Fruit fly (Drosophila melanogaster) whole organism, embryonic: ENCODE measurements around the gene Miox.
A peak's percentile ranks its signal among the peaks of the same experiment; 100 is the strongest.

Source experiments
- Atf6 ChIP-seq: fragments of 200-800 bp; sonication (Bioruptor generic); IDR thresholded peaks from 2 replicates; pipeline ENCODE4 v1.3.6; 2022; ENCODE audit warnings: missing biosample characterization, missing genetic modification characterization
- Awh ChIP-seq: fragments of 200-800 bp; sonication (Bioruptor generic); IDR thresholded peaks from 2 replicates; pipeline ENCODE4, ENCODE4 v1.3.6; 2022; ENCODE audit warnings: missing biosample characterization, missing genetic modification characterization
- CG10565 ChIP-seq: fragments of 200-800 bp; sonication (Bioruptor generic); optimal IDR thresholded peaks from 3 replicates; lab custom pipeline; 2016; ENCODE audit warnings: missing biosample characterization, mild to moderate bottlenecking, missing genetic modification characterization
- CG10654 ChIP-seq: fragments of 200-800 bp; sonication (Bioruptor generic); optimal IDR thresholded peaks from 2 replicates; lab custom pipeline; 2016; ENCODE audit warnings: missing biosample characterization, missing genetic modification characterization
- CG11504 ChIP-seq: fragments of 200-800 bp; sonication (Bioruptor generic); optimal IDR thresholded peaks from 3 replicates; lab custom pipeline; 2019; ENCODE audit warnings: missing biosample characterization, mild to moderate bottlenecking, missing genetic modification characterization, moderate library complexity
- CG12391 ChIP-seq: fragments of 200-800 bp; sonication (Bioruptor generic); optimal IDR thresholded peaks from 3 replicates; lab custom pipeline; 2018; ENCODE audit warnings: missing biosample characterization, mild to moderate bottlenecking, missing genetic modification characterization, moderate library complexity
- CG15479 ChIP-seq: fragments of 200-800 bp; sonication (Bioruptor generic); optimal IDR thresholded peaks from 3 replicates; lab custom pipeline; 2019; ENCODE audit warnings: missing biosample characterization, mild to moderate bottlenecking, missing genetic modification characterization, moderate library complexity
- CG15696 ChIP-seq: fragments of 200-800 bp; sonication (Bioruptor generic); optimal IDR thresholded peaks from 2 replicates; lab custom pipeline; 2019; ENCODE audit warnings: missing biosample characterization, mild to moderate bottlenecking, missing genetic modification characterization, moderate library complexity
- CG17912 ChIP-seq: fragments of 200-800 bp; sonication (Bioruptor generic); optimal IDR thresholded peaks from 2 replicates; lab custom pipeline; 2018; ENCODE audit warnings: missing biosample characterization, mild to moderate bottlenecking, missing genetic modification characterization
- CG2120 ChIP-seq: fragments of 200-800 bp; sonication (Bioruptor generic); optimal IDR thresholded peaks from 3 replicates; lab custom pipeline; 2016; ENCODE audit warnings: missing biosample characterization, missing genetic modification characterization
- CG3281 ChIP-seq: fragments of 200-800 bp; sonication (Bioruptor generic); optimal IDR thresholded peaks from 3 replicates; lab custom pipeline; 2017; ENCODE audit warnings: missing biosample characterization, mild to moderate bottlenecking, missing genetic modification characterization
- CG33213 ChIP-seq: fragments of 200-800 bp; sonication (Bioruptor generic); optimal IDR thresholded peaks from 3 replicates; lab custom pipeline; 2016; ENCODE audit warnings: missing biosample characterization, missing genetic modification characterization
- CG4328 ChIP-seq: fragments of 200-800 bp; sonication (Bioruptor generic); optimal IDR thresholded peaks from 3 replicates; lab custom pipeline; 2017; ENCODE audit warnings: missing biosample characterization, missing genetic modification reagents, missing genetic modification characterization
- CG4360 ChIP-seq: fragments of 200-800 bp; sonication (Bioruptor generic); IDR thresholded peaks from 2 replicates; pipeline ENCODE4 v1.3.6; 2022; ENCODE audit warnings: missing biosample characterization, missing genetic modification characterization
- CG5953 ChIP-seq: fragments of 200-800 bp; sonication (Bioruptor generic); IDR thresholded peaks from 2 replicates; pipeline ENCODE4 v1.3.6; 2022; ENCODE audit warnings: missing biosample characterization, missing genetic modification characterization
- CG6813 ChIP-seq: fragments of 200-800 bp; sonication (Bioruptor generic); optimal IDR thresholded peaks from 2 replicates; lab custom pipeline; 2017; ENCODE audit warnings: missing biosample characterization, missing genetic modification characterization, mild to moderate bottlenecking, moderate library complexity, missing genetic modification reagents
- CG7928 ChIP-seq: fragments of 200-800 bp; sonication (Bioruptor generic); optimal IDR thresholded peaks from 2 replicates; lab custom pipeline; 2017; ENCODE audit warnings: missing biosample characterization, mild to moderate bottlenecking, missing genetic modification characterization
- CTCF ChIP-seq: fragments of 200-800 bp; sonication (Bioruptor generic); optimal IDR thresholded peaks from 2 replicates; lab custom pipeline; 2017; ENCODE audit warnings: missing biosample characterization, mild to moderate bottlenecking, missing genetic modification characterization, moderate library complexity
- D19A ChIP-seq: fragments of 200-800 bp; optimal IDR thresholded peaks from 3 replicates; lab custom pipeline; 2019; ENCODE audit warnings: missing biosample characterization, mild to moderate bottlenecking, missing genetic modification characterization, moderate library complexity
- Dref ChIP-seq: fragments of 200-800 bp; sonication (Bioruptor generic); IDR thresholded peaks from 2 replicates; pipeline ENCODE4 v1.3.6; 2022; ENCODE audit warnings: missing biosample characterization, missing genetic modification characterization
- E2f1 ChIP-seq: fragments of 200-800 bp; sonication (Bioruptor generic); IDR thresholded peaks from 2 replicates; pipeline ENCODE4 v1.3.6; 2022; ENCODE audit warnings: missing biosample characterization, missing genetic modification characterization
- H15 ChIP-seq: fragments of 200-800 bp; sonication (Bioruptor generic); IDR thresholded peaks from 3 replicates; pipeline ENCODE4 v1.3.6; 2022; ENCODE audit warnings: missing biosample characterization, missing genetic modification characterization
- H2.0 ChIP-seq: fragments of 200-800 bp; sonication (Bioruptor generic); IDR thresholded peaks from 2 replicates; pipeline ENCODE4 v1.3.6; 2022; ENCODE audit warnings: missing biosample characterization, missing genetic modification characterization
- HLHmδ ChIP-seq: fragments of 200-800 bp; sonication (Bioruptor generic); optimal IDR thresholded peaks from 2 replicates; lab custom pipeline; 2018; ENCODE audit warnings: missing biosample characterization, mild to moderate bottlenecking, missing genetic modification characterization, moderate library complexity
- MTF-1 ChIP-seq: fragments of 200-800 bp; sonication (Bioruptor generic); optimal IDR thresholded peaks from 2 replicates; lab custom pipeline; 2018; ENCODE audit warnings: missing biosample characterization, mild to moderate bottlenecking, missing genetic modification characterization, borderline replicate concordance
- Mad ChIP-seq: fragments of 200-800 bp; sonication (Bioruptor generic); optimal IDR thresholded peaks from 2 replicates; lab custom pipeline; 2016; ENCODE audit warnings: missing biosample characterization, missing genetic modification characterization
- Sox102F ChIP-seq: fragments of 200-800 bp; sonication (Bioruptor generic); optimal IDR thresholded peaks from 2 replicates; lab custom pipeline; 2018; ENCODE audit warnings: missing biosample characterization, mild to moderate bottlenecking, missing genetic modification characterization, moderate library complexity
- Trl ChIP-seq, 3 experiments: fragments of >200 bp in 2 of 3; fragments of 200-800 bp in 1 of 3; sonication (Bioruptor generic) in 1 of 3; optimal IDR thresholded peaks; 2 replicates in 1 of 3; 3 replicates in 2 of 3; lab custom pipeline; 2016 to 2017; ENCODE audit warnings: missing biosample characterization in 1 of 3, missing genetic modification characterization in 1 of 3
- bbx ChIP-seq: fragments of 200-800 bp; sonication (Bioruptor generic); IDR thresholded peaks from 2 replicates; pipeline ENCODE4 v1.3.6; 2022; ENCODE audit warnings: missing biosample characterization, missing genetic modification characterization; ENCODE audit not compliant: partially characterized antibody
- disco-r ChIP-seq: fragments of 200-800 bp; sonication (Bioruptor generic); optimal IDR thresholded peaks from 2 replicates; lab custom pipeline; 2016; ENCODE audit warnings: missing biosample characterization, missing genetic modification characterization
- dm ChIP-seq: fragments of 200-800 bp; sonication (Bioruptor generic); optimal IDR thresholded peaks from 3 replicates; lab custom pipeline; 2016; ENCODE audit warnings: missing biosample characterization, missing genetic modification characterization
- fd3F ChIP-seq: fragments of 200-800 bp; sonication (Bioruptor generic); optimal IDR thresholded peaks from 2 replicates; lab custom pipeline; 2018; ENCODE audit warnings: missing biosample characterization, mild to moderate bottlenecking, missing genetic modification characterization, moderate library complexity
- fd64A ChIP-seq: fragments of 200-800 bp; sonication (Bioruptor generic); optimal IDR thresholded peaks from 3 replicates; lab custom pipeline; 2018; ENCODE audit warnings: missing biosample characterization, mild to moderate bottlenecking, missing genetic modification characterization
- gem ChIP-seq: fragments of 200-800 bp; sonication (Bioruptor generic); optimal IDR thresholded peaks from 2 replicates; lab custom pipeline; 2019; ENCODE audit warnings: missing biosample characterization, mild to moderate bottlenecking, missing genetic modification characterization, moderate library complexity
- kah ChIP-seq: fragments of 200-800 bp; sonication (Bioruptor generic); optimal IDR thresholded peaks from 2 replicates; lab custom pipeline; 2018; ENCODE audit warnings: missing biosample characterization, mild to moderate bottlenecking, missing genetic modification characterization
- ken ChIP-seq: fragments of 200-800 bp; sonication (Bioruptor generic); IDR thresholded peaks from 3 replicates; pipeline ENCODE4 v1.3.6; 2022; ENCODE audit warnings: missing biosample characterization, missing genetic modification characterization
- klu ChIP-seq: fragments of 200-800 bp; sonication (Bioruptor generic); IDR thresholded peaks from 2 replicates; pipeline ENCODE4 v1.3.6; 2022; ENCODE audit warnings: missing biosample characterization, missing genetic modification characterization
- lab ChIP-seq: fragments of 200-800 bp; sonication (Bioruptor generic); optimal IDR thresholded peaks from 3 replicates; lab custom pipeline; 2017; ENCODE audit warnings: missing biosample characterization, missing genetic modification characterization, mild to moderate bottlenecking, moderate library complexity, missing genetic modification reagents
- lilli ChIP-seq: fragments of 200-800 bp; sonication (Bioruptor generic); optimal IDR thresholded peaks from 3 replicates; lab custom pipeline; 2016; ENCODE audit warnings: missing biosample characterization, missing genetic modification characterization
- luna ChIP-seq: fragments of 200-800 bp; sonication (Bioruptor generic); optimal IDR thresholded peaks from 2 replicates; lab custom pipeline; 2016; ENCODE audit warnings: missing biosample characterization, missing genetic modification characterization
- nau ChIP-seq: fragments of 200-800 bp; sonication (Bioruptor generic); optimal IDR thresholded peaks from 3 replicates; lab custom pipeline; 2017; ENCODE audit warnings: missing biosample characterization, mild to moderate bottlenecking, missing genetic modification characterization, missing genetic modification reagents
- nmo ChIP-seq: fragments of 200-800 bp; sonication (Bioruptor generic); optimal IDR thresholded peaks from 2 replicates; lab custom pipeline; 2018; ENCODE audit warnings: missing biosample characterization, mild to moderate bottlenecking, missing genetic modification characterization, moderate library complexity
- row ChIP-seq: fragments of 200-800 bp; sonication (Bioruptor generic); IDR thresholded peaks from 3 replicates; pipeline ENCODE4 v1.3.6; 2022; ENCODE audit warnings: missing biosample characterization, missing genetic modification characterization
- sc ChIP-seq, 3 experiments: fragments of >200 bp in 2 of 3; fragments of 200-800 bp in 1 of 3; sonication (Bioruptor generic) in 1 of 3; optimal IDR thresholded peaks; 2 replicates in 2 of 3; 3 replicates in 1 of 3; lab custom pipeline; 2017; ENCODE audit warnings: mild to moderate bottlenecking in 1 of 3, missing biosample characterization in 1 of 3, missing genetic modification characterization in 1 of 3, missing genetic modification reagents in 1 of 3
- slp2 ChIP-seq: fragments of 200-800 bp; sonication (Bioruptor generic); optimal IDR thresholded peaks from 2 replicates; lab custom pipeline; 2016; ENCODE audit warnings: missing biosample characterization, missing genetic modification characterization
- sob ChIP-seq: fragments of 200-800 bp; sonication (Bioruptor generic); IDR thresholded peaks from 2 replicates; pipeline ENCODE4 v1.3.6; 2022; ENCODE audit warnings: missing biosample characterization, missing genetic modification characterization
- trh ChIP-seq: fragments of 200-800 bp; sonication (Bioruptor generic); optimal IDR thresholded peaks from 2 replicates; lab custom pipeline; 2016; ENCODE audit warnings: missing biosample characterization, missing genetic modification characterization
- vfl ChIP-seq: fragments of 200-800 bp; sonication (Bioruptor generic); optimal IDR thresholded peaks from 2 replicates; lab custom pipeline; 2016; ENCODE audit warnings: missing biosample characterization, missing genetic modification characterization

Miox gene

DNA sequence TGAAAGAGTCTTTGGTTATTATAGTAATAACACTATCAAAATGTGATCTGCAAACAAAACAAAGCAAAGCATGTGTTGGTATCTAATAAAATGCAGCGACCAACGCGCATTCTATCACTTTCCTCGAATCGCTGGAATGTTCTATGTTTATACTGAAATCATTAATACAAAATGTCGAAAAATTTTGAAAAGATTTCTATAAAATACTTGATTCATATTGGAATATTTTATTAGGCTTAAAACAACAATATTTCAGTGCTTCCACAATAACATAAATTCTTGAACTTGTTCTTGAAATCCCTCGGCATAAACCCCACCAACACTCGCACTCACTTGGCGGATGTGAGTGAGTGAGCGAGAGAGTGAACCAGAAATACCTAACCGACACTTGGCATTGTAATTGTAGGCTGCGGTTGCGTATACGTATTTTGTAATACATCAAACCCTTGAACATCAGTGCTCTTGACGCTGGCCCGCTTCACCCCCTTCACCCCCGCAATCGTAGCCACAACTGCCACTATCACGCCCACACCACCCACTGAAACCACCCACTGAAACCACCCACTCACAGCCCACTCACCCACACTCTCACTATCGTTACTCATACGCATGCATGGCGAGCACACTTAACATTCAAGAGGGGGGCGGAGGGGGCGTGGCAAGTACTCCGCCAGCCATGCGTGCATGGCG lies 38.3 kb downstream of the Miox start (continued):
- peak; percentile 53; the same call in 1 of the 2 replicates for TF ChIP-seq Atf6 (GFP tag; lab: Robert Waterston, UW)
- TF ChIP-seq CG2120 (GFP tag; lab: Kevin White, UChicago), result peak; percentile 7
- TF ChIP-seq trh, result no peak
- TF ChIP-seq Sox102F (GFP tag; lab: Kevin White, UChicago), result peak; percentile 55
- TF ChIP-seq, all 482 proteins: peak for 97

DNA sequence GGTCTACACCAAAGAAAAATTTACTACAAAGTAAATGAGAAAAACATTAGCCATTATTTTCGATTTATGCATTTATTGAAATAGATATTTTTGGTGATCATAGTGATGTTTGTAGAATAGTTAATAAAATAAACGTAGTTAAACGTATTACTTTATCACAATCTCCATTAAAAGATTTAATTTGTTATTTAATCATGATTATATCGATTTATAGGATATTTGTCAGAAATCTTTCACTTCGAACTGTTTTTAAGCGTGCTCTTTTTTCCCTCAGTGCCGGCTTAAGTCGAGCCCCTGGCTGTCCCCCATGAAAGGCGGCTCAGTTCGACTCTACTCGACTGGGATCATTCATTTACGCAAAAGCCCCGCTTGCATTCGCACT lies 38.8 kb downstream of the Miox start:
- no peak for TF ChIP-seq MTF-1 (GFP tag; lab: Kevin White, UChicago)
- TF ChIP-seq Dref (GFP tag; lab: Robert Waterston, UW), result no peak
- TF ChIP-seq luna (GFP tag; lab: Kevin White, UChicago), result no peak
- no peak for TF ChIP-seq CG5953 (GFP tag; lab: Robert Waterston, UW)
- TF ChIP-seq lilli, result no peak
- TF ChIP-seq bbx (GFP tag; lab: Robert Waterston, UW), result no peak
- TF ChIP-seq CG33213, result no peak
- no peak for TF ChIP-seq ken (GFP tag; lab: Robert Waterston, UW)
- no peak for TF ChIP-seq dm (GFP tag; lab: Kevin White, UChicago)
- TF ChIP-seq H15, result no peak
- no peak for TF ChIP-seq sc (optimal IDR thresholded peaks at IDR 0.05; lab: Kevin White, UChicago)
- TF ChIP-seq sc (GFP tag; optimal IDR thresholded peaks at IDR 0.05; lab: Kevin White, UChicago), result no peak
- TF ChIP-seq CG10654 (GFP tag; lab: Kevin White, UChicago), result no peak
- TF ChIP-seq CG15696 (tag; lab: Kevin White, UChicago), result no peak
- peak; percentile 27; the same call in 1 of the 3 replicates for TF ChIP-seq row
- TF ChIP-seq gem (tag; lab: Kevin White, UChicago), result peak; percentile 38
- TF ChIP-seq CG4328, result no peak
- no peak for TF ChIP-seq CG12391
- no peak for TF ChIP-seq CG6813 (GFP tag; lab: Kevin White, UChicago)
- no peak for TF ChIP-seq vfl (GFP tag; lab: Kevin White, UChicago)
- TF ChIP-seq nau (GFP tag; lab: Kevin White, UChicago), result no peak
- TF ChIP-seq Mad (GFP tag; lab: Kevin White, UChicago), result no peak
- TF ChIP-seq sob (GFP tag; lab: Robert Waterston, UW), result no peak
- no peak for TF ChIP-seq E2f1 (GFP tag; lab: Robert Waterston, UW)
- no peak for TF ChIP-seq CG10565 (GFP tag; lab: Kevin White, UChicago)
- TF ChIP-seq CG7928 (GFP tag; lab: Kevin White, UChicago), result no peak
- TF ChIP-seq CG11504 (tag; lab: Kevin White, UChicago), result peak; percentile 34
- TF ChIP-seq lab (GFP tag; lab: Kevin White, UChicago), result no peak
- TF ChIP-seq CG15479 (GFP tag; lab: Kevin White, UChicago), result no peak
- TF ChIP-seq Trl (optimal IDR thresholded peaks at IDR 0.05; lab: Kevin White, UChicago), result no peak
- TF ChIP-seq Trl (GFP tag; optimal IDR thresholded peaks at IDR 0.05; lab: Kevin White, UChicago), result no peak
- no peak for TF ChIP-seq Awh (GFP tag; lab: Robert Waterston, UW)
- TF ChIP-seq D19A (tag; lab: Kevin White, UChicago), result no peak
- TF ChIP-seq CG17912, result no peak
- TF ChIP-seq kah (GFP tag; lab: Kevin White, UChicago), result no peak
- TF ChIP-seq CG3281, result peak; percentile 22
- TF ChIP-seq slp2 (GFP tag; lab: Kevin White, UChicago), result no peak
- TF ChIP-seq fd64A (GFP tag; lab: Kevin White, UChicago), result no peak
- peak; percentile 10 for TF ChIP-seq nmo (GFP tag; lab: Kevin White, UChicago)
- TF ChIP-seq HLHmδ, result no peak
- TF ChIP-seq disco-r, result no peak
- TF ChIP-seq CG4360, result no peak
- no peak for TF ChIP-seq klu (GFP tag; lab: Robert Waterston, UW)
- TF ChIP-seq H2.0 (GFP tag; lab: Robert Waterston, UW), result no peak
- no peak for TF ChIP-seq CTCF (GFP tag; lab: Kevin White, UChicago)
- no peak for TF ChIP-seq fd3F
